Fruit fly (Drosophila melanogaster) ovary, adult (tissue): ENCODE results near the gene CAH7.

Experiments used
- CG17801 ChIP-seq: fragments of 200-800 bp; optimal IDR thresholded peaks from 2 replicates; lab custom pipeline; 2019; ENCODE audit warnings: missing biosample characterization, mild to moderate bottlenecking, missing genetic modification characterization, moderate library complexity; ENCODE audit not compliant: partially characterized antibody

CAH7 gene

DNA sequence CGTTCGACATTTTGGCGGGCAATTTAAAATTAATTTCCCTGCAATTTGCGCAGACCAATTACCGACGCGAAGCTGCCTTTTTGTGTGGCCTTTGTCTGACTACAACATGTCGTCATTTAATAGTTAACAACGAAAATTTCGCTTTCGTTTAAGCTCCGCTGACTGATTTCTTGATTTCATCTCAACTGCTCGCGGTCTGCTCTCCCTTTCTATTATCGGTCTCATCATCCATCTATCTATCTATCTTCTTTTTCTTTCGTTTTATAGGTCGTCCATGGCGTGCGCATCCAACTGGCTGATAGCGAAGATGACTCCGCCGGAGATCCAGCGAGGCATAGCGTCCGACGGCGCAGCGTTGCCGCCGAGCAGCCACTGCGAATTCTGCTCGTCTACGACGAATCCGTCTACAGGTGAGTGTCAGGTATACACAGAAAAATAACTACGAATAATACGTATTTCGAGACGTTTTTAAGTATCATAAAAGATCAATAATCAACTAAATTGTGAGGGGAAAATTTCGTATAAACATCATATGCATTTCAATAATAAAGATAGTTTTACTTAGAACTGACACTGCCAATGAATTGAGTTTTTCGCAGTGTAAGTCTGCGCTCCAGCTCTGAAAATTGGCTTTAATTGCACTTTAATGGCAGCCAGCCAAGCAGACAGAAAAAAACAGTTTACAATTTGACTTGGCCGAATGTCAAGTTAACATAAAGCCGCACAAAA, 42.1 kb downstream of the CAH7 start:
- TF ChIP-seq CG17801 (GFP tag; lab: Kevin White, UChicago): no peak

- peak; percentile 54 for TF ChIP-seq CG17801 (GFP tag; lab: Kevin White, UChicago)
Measured at dm6 chr3R:10161163-10161562, 49.1 kb downstream of the CAH7 start, which contains the start of gene CG6254. TSS of gene CG6254 (minus strand) at chr3R:10161331.

DNA sequence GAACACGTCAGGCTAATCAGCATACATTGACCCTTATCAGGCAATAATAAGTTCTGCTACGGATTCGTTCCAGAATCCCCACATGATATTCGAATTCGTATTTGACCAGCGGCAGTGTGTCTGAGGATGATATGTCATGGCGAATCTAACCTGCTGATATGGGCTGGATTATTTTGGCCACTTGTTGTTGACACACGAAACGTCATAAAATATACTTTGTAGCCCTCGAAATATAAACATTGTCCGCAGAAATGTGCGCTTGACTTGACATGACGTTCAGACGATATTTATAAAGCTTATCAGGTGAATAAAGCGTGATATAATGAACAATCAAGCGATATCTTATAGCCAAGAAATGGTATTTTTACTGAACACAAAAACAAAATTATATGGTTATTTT, 54.3 kb downstream of the CAH7 start:
- no peak for TF ChIP-seq CG17801 (GFP tag; lab: Kevin White, UChicago)

dm6 chr3R:10167280-10167679, 55.2 kb downstream of the CAH7 start:
- no peak for TF ChIP-seq CG17801 (GFP tag; lab: Kevin White, UChicago)

dm6 chr3R:10168483-10169064, 56.5 kb downstream of the CAH7 start:
- peak; percentile 81 for TF ChIP-seq CG17801 (GFP tag; lab: Kevin White, UChicago)

DNA sequence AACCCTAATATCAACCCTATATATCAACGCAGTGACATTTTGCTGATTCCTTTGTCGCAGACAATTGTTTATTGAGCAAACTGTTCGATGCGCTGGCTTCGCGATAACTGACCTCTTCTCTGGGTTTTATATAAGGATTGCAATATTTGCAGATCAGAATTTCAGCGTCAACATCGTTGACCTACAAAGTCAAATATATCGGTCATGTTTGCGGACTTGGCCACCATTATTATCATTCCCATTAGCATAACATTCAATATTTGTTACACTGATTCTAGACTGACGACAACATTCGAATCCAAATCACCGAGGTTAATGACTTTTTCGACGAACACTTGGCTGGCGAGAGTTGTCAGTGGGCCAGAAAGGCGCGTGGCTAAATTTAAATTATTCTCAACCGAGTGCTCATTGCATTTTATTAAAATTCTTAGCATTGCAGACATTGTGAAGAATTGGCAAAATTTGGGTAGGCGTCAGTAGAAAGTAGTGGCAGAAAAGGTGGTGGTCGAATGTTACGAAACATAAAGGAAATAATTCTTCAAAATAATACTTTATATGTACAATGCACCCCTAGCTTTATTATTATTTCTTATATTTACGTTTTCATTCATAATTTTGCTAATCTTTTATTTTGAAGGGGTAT, 57.2 kb downstream of the CAH7 start:
- no peak for TF ChIP-seq CG17801 (GFP tag; lab: Kevin White, UChicago)
